Fruit fly (Drosophila melanogaster) whole organism: ENCODE results near the gene RpS12.

ENCODE experiments used
- CG8478 ChIP-seq: fragments of >200 bp; optimal IDR thresholded peaks from 2 replicates; lab custom pipeline; 2018; ENCODE audit warnings: inconsistent platforms
- Dll ChIP-seq: fragments of >200 bp; optimal IDR thresholded peaks from 2 replicates; lab custom pipeline; 2017
- pan ChIP-seq: fragments of >200 bp; optimal IDR thresholded peaks from 2 replicates; lab custom pipeline; 2017
- psq ChIP-seq: fragments of >200 bp; optimal IDR thresholded peaks from 2 replicates; lab custom pipeline; 2017
- usp ChIP-seq: fragments of >200 bp; optimal IDR thresholded peaks from 2 replicates; lab custom pipeline; 2017; ENCODE audit warnings: missing biosample characterization, missing genetic modification characterization, mixed read lengths

DNA sequence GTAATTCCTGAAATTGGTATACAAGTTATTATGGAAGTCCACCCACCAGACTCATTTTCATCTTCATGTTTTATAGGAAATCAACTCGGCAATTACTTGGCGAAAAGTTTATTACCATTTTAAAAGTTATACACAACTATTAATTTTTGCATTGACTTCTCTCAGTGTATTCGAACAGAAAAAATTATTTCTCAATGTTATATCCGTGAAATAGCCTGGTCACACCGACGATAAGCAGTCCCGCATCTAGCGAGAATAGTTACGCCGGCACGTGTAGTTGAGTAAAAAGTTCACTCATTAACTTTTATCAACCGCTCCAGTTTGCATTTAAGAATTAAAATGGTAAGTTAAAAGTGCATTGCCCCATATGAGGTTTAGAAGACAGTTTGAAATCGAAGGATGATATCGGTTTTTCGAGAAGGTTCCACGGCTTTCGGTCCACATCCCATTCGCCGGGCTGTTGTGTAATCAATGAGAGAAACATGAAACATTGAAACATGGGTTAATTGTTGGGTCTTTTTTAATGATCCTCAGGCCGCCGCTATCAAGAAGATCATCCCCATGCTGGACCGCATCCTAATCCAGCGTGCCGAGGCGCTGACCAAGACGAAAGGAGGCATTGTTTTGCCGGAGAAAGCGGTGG lies 7.2 kb upstream of the RpS12 start, which contains the start of gene CG11267:
- no peak for TF ChIP-seq psq (lab: Kevin White, UChicago)
- TF ChIP-seq pan (lab: Kevin White, UChicago), result no peak
- no peak for TF ChIP-seq Dll (lab: Kevin White, UChicago)
- no peak for TF ChIP-seq CG8478 (lab: Kevin White, UChicago)
- no peak for TF ChIP-seq usp (GFP tag; lab: Kevin White, UChicago)
